Fruit fly (Drosophila melanogaster): ENCODE measurements around the gene CG7168.

The CG7168 gene

DNA sequence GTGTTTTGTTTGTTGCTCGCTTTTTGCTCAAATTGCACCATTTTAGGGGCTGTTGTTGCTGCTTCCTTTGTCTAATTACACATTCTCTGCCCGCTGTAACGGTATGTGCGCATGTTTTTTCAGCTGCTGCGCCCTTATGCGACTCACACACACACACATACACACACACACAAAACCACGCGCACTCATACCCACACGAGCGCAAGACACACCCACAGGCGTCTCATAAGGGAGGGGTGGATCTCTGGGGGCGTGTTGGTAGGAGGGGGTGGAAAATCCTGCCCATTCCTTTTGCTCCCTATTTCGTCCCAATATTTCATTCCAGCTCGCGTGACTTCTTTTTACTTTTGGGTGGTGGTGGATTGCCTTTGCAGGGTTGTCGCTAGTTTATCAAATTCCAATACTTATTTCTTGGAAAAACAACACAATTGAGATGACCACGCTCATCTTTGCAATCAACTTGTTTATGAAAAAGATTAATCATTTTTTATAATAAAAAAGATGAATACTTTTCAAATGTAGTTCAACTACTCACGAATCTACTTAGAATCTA lies 19.2 kb upstream of the CG7168 start (continued):
- peak; percentile 98 for TF ChIP-seq nerfin-1 (tag; optimal IDR thresholded peaks at IDR 0.05)
- TF ChIP-seq CG11093 (GFP tag; IDR thresholded peaks at IDR 0.05): no peak
- TF ChIP-seq exex (tag; optimal IDR thresholded peaks at IDR 0.05): no peak
- no peak for TF ChIP-seq TFAM (GFP tag; optimal IDR thresholded peaks at IDR 0.05)
- TF ChIP-seq dan (GFP tag; IDR thresholded peaks at IDR 0.05): no peak
- TF ChIP-seq pros (GFP tag; optimal IDR thresholded peaks at IDR 0.05): peak; percentile 74
- no peak for TF ChIP-seq B-H2 (GFP tag; optimal IDR thresholded peaks at IDR 0.05)
- no peak for TF ChIP-seq C15 (GFP tag; IDR thresholded peaks at IDR 0.05)
- no peak for TF ChIP-seq D19B (GFP tag; optimal IDR thresholded peaks at IDR 0.05)
- TF ChIP-seq CG12659 (GFP tag; optimal IDR thresholded peaks at IDR 0.05): no peak
- TF ChIP-seq Meics (GFP tag; optimal IDR thresholded peaks at IDR 0.05): no peak
- no peak for TF ChIP-seq esg (GFP tag; conservative IDR thresholded peaks at IDR 0.05)
- TF ChIP-seq Sox102F (GFP tag; optimal IDR thresholded peaks at IDR 0.05): no peak
- TF ChIP-seq usp (GFP tag; optimal IDR thresholded peaks at IDR 0.05): no peak
- TF ChIP-seq unc-4 (GFP tag; IDR thresholded peaks at IDR 0.05; ENCODE audit: partially characterized antibody): no peak
- TF ChIP-seq sens-2 (GFP tag; IDR thresholded peaks at IDR 0.05): no peak
- TF ChIP-seq Chrac-16 (GFP tag; optimal IDR thresholded peaks at IDR 0.05): no peak
- TF ChIP-seq trem (tag; optimal IDR thresholded peaks at IDR 0.05): no peak
- no peak for TF ChIP-seq danr (GFP tag; IDR thresholded peaks at IDR 0.05)
- no peak for TF ChIP-seq grn (GFP tag; optimal IDR thresholded peaks at IDR 0.05)
- TF ChIP-seq Aef1 (GFP tag; IDR thresholded peaks at IDR 0.05): no peak
- TF ChIP-seq Poxn (GFP tag; IDR thresholded peaks at IDR 0.05): no peak
- TF ChIP-seq CG4730 (GFP tag; IDR thresholded peaks at IDR 0.05): no peak
- TF ChIP-seq cato (GFP tag; optimal IDR thresholded peaks at IDR 0.05; ENCODE audit: borderline replicate concordance): no peak
- no peak for TF ChIP-seq CG10209 (GFP tag; optimal IDR thresholded peaks at IDR 0.05)
- no peak for TF ChIP-seq tgo (GFP tag; IDR thresholded peaks at IDR 0.05)
- TF ChIP-seq cg (GFP tag; optimal IDR thresholded peaks at IDR 0.05): peak; percentile 35
- TF ChIP-seq nom (GFP tag; optimal IDR thresholded peaks at IDR 0.05): no peak
- TF ChIP-seq toy (GFP tag; IDR thresholded peaks at IDR 0.05): no peak
- peak; percentile 67 for TF ChIP-seq sd (tag; optimal IDR thresholded peaks at IDR 0.05)
- no peak for TF ChIP-seq mam (GFP tag; optimal IDR thresholded peaks at IDR 0.05)
- TF ChIP-seq hbn (GFP tag; IDR thresholded peaks at IDR 0.05; ENCODE audit: partially characterized antibody): no peak
- TF ChIP-seq CG11398 (GFP tag; optimal IDR thresholded peaks at IDR 0.05): no peak
- no peak for TF ChIP-seq CG16813 (GFP tag; IDR thresholded peaks at IDR 0.05; ENCODE audit: partially characterized antibody)
- TF ChIP-seq lab (GFP tag; optimal IDR thresholded peaks at IDR 0.05): peak; percentile 32
- no peak for TF ChIP-seq Side (GFP tag; optimal IDR thresholded peaks at IDR 0.05)
- TF ChIP-seq gsb-n (tag; optimal IDR thresholded peaks at IDR 0.05): no peak
- TF ChIP-seq tap (tag; optimal IDR thresholded peaks at IDR 0.05): no peak
- TF ChIP-seq CG18764 (GFP tag; optimal IDR thresholded peaks at IDR 0.05): no peak
- no peak for TF ChIP-seq Ets97D (GFP tag; optimal IDR thresholded peaks at IDR 0.05)
- no peak for TF ChIP-seq CG34224 (GFP tag; IDR thresholded peaks at IDR 0.05; ENCODE audit: partially characterized antibody)
- TF ChIP-seq Rfx (GFP tag; IDR thresholded peaks at IDR 0.05): no peak
- TF ChIP-seq bowl (GFP tag; IDR thresholded peaks at IDR 0.05): no peak
- TF ChIP-seq Atf6 (GFP tag; IDR thresholded peaks at IDR 0.05): no peak
- TF ChIP-seq CG32532 (GFP tag; IDR thresholded peaks at IDR 0.05): no peak
- no peak for TF ChIP-seq so (GFP tag; IDR thresholded peaks at IDR 0.05)
- no peak for TF ChIP-seq BEAF-32 (GFP tag; optimal IDR thresholded peaks at IDR 0.05)
- TF ChIP-seq ci (GFP tag; IDR thresholded peaks at IDR 0.05): 0 out of 3 replicates have a peak, but pooled peaks have one; percentile 32
- TF ChIP-seq CG14014 (GFP tag; IDR thresholded peaks at IDR 0.05): no peak
- no peak for TF ChIP-seq salm (tag; optimal IDR thresholded peaks at IDR 0.05)
- TF ChIP-seq stc (GFP tag; IDR thresholded peaks at IDR 0.05): no peak

All from whole organism, embryonic.